Worm (Caenorhabditis elegans): Measurements from ENCODE around the gene math-21.
"Not testable (repeated sequence)": the region's sequence is repeated elsewhere in the genome, so short reads cannot be mapped to it uniquely, and the experiment has no call there.

math-21 gene

DNA sequence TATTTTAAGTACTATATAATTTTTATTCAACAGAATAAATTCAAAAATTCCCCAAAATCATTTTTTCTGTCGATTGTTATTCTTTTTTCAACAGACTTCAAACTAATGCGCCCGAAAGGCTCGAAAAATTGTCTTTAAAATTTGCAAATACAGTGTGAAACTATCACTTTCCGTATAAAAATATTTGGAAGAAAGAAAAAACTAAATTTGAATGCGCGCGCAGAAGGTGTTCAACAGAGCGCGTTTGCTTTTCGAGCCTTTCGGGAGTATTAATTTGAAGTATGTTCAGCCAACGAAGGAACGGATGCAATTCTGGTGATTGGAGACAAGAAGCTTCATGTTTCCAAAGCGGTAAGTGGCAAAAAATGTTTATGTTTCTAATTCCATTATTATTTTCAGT, 38.4 kb downstream of the math-21 start, which contains the start of gene btb-4:
TSS of gene btb-4 (plus strand) at position 35 of the 400 bp plus-strand sequence.
- TF ChIP-seq ZK546.5 (tag; optimal IDR thresholded peaks at IDR 0.05); elt-1 (tag; optimal IDR thresholded peaks at IDR 0.05); unc-62 (GFP tag; optimal IDR thresholded peaks at IDR 0.05): not testable (repeated sequence)

DNA sequence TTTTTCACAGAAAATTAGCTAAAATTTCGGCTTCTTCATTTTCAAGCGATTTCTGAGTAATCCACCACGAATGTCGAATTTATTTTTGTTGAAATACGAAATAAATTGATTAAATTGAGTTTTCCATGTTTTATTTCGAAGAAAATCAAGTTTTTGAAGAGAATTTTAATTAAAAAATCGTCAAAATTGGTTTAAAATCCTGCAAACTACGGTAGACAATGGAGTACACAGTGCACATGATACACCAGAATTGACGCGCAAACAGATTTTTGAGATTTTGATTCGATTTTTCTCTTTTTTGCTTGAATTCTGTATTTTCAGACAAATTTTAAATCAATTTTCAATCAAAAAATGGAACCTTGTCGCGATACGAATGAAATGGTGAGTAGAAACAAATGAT, 39.4 kb downstream of the math-21 start, which contains the start of gene F59H6.14:
TSS of gene F59H6.14 (plus strand) at position 301 of the 400 bp plus-strand sequence.
- TF ChIP-seq ceh-82 (tag; optimal IDR thresholded peaks at IDR 0.05) (no peak), nhr-28 (tag; optimal IDR thresholded peaks at IDR 0.05) (no peak), pha-4 (tag; optimal IDR thresholded peaks at IDR 0.05) (no peak), ztf-11 (tag; optimal IDR thresholded peaks at IDR 0.05) (no peak), nhr-76 (tag; optimal IDR thresholded peaks at IDR 0.05) (no peak), fos-1 (tag; optimal IDR thresholded peaks at IDR 0.05) (no peak), lsy-12 (tag; optimal IDR thresholded peaks at IDR 0.05) (no peak), nhr-25 (tag; optimal IDR thresholded peaks at IDR 0.05) (no peak), mml-1 (tag; optimal IDR thresholded peaks at IDR 0.05) (no peak), nhr-43 (tag; optimal IDR thresholded peaks at IDR 0.05; ENCODE audit: poor library complexity, severe bottlenecking) (no peak), ceh-9 (tag; optimal IDR thresholded peaks at IDR 0.05) (no peak), snpc-4 (tag; optimal IDR thresholded peaks at IDR 0.05) (no peak), fkh-10 (GFP tag; optimal IDR thresholded peaks at IDR 0.05) (no peak)

DNA sequence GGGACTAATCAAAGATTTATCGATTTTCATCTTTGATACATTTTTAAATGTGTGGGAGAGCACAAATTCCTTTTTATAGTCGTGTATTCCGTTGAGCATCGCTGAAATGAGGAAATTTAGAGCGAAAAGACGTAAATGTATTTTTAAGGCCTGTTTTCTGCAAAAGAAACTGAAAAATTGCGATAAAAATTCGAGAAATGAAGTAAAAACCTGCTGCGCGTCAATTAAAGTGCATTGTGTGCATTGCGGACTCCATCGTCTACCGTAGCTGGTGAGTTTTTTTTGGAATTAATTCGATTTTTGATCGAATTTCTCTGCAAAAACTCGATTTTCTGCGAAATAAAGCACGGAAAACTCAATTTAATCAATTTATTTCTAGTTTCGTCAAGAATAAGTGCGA, 45.5 kb downstream of the math-21 start, which contains the start of gene bath-19:
TSS of gene bath-19 (minus strand) at position 101 of the 400 bp plus-strand sequence.
- TF ChIP-seq jun-1 (tag; optimal IDR thresholded peaks at IDR 0.05) = no peak
- TF ChIP-seq zag-1 (tag; optimal IDR thresholded peaks at IDR 0.05) = no peak
- TF ChIP-seq ceh-16 (tag; optimal IDR thresholded peaks at IDR 0.05) = no peak
- TF ChIP-seq nhr-28 (tag; optimal IDR thresholded peaks at IDR 0.05) = no peak
- TF ChIP-seq nhr-77 (tag; optimal IDR thresholded peaks at IDR 0.05) = no peak
- no peak for TF ChIP-seq nfya-1 (tag; optimal IDR thresholded peaks at IDR 0.05; ENCODE audit: insufficient read depth)
- no peak for TF ChIP-seq unc-39 (tag; optimal IDR thresholded peaks at IDR 0.05)
- TF ChIP-seq egl-5 (tag; optimal IDR thresholded peaks at IDR 0.05) = no peak

DNA sequence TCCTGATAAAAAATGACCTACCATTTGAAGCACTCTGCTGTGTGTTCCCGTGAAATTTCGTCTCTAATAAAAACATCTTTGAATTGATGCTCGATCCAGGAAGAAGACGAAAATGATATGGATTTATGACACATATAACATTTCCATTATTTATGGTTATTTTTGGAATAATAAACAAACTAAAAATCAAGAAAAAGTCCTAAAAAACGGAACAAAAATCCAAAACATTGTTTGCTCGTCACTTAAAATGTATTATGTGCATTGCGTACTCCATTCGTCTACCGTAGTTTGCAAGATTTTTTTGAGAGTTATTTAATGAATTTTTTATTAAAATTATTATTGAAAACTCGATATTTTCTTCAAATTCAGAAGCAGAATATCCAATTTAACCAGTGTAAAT, 48.6 kb downstream of the math-21 start, which contains the start of gene bath-20:
TSS of gene bath-20 (minus strand) at position 101 of the 400 bp plus-strand sequence.
- TF ChIP-seq ceh-16 (tag; optimal IDR thresholded peaks at IDR 0.05) = no peak
- no peak for TF ChIP-seq elt-3 (tag; optimal IDR thresholded peaks at IDR 0.05)
- TF ChIP-seq ceh-82 (tag; optimal IDR thresholded peaks at IDR 0.05) = no peak
- no peak for TF ChIP-seq lin-15B (tag; optimal IDR thresholded peaks at IDR 0.05)
- TF ChIP-seq nhr-76 (tag; optimal IDR thresholded peaks at IDR 0.05) = no peak
- TF ChIP-seq skn-1 (tag; optimal IDR thresholded peaks at IDR 0.05) = no peak
- TF ChIP-seq pha-4 (tag; optimal IDR thresholded peaks at IDR 0.05) = no peak
- no peak for TF ChIP-seq mml-1 (tag; optimal IDR thresholded peaks at IDR 0.05)
- TF ChIP-seq nhr-28 (tag; optimal IDR thresholded peaks at IDR 0.05) = no peak
- no peak for TF ChIP-seq hmg-11 (tag; optimal IDR thresholded peaks at IDR 0.05)
- no peak for TF ChIP-seq zag-1 (tag; optimal IDR thresholded peaks at IDR 0.05)
- TF ChIP-seq aly-2 (tag; optimal IDR thresholded peaks at IDR 0.05) = no peak
- TF ChIP-seq ceh-9 (tag; optimal IDR thresholded peaks at IDR 0.05) = no peak
- no peak for TF ChIP-seq snpc-4 (tag; optimal IDR thresholded peaks at IDR 0.05)
- TF ChIP-seq nhr-25 (tag; optimal IDR thresholded peaks at IDR 0.05) = no peak
